Fruit fly (Drosophila melanogaster) whole organism, embryonic: Measurements from ENCODE around the gene CG17549.

Experiments
- CG10431 ChIP-seq: fragments of 200-800 bp; sonication (Bioruptor generic); optimal IDR thresholded peaks from 3 replicates; lab custom pipeline; 2018; ENCODE audit warnings: missing biosample characterization, mild to moderate bottlenecking, missing genetic modification characterization
- CG14014 ChIP-seq: fragments of 200-800 bp; sonication (Bioruptor generic); IDR thresholded peaks from 2 replicates; pipeline ENCODE4 v1.3.6; 2022; ENCODE audit warnings: missing biosample characterization, missing genetic modification characterization
- CG17328 ChIP-seq: fragments of 200-800 bp; sonication (Bioruptor generic); IDR thresholded peaks from 2 replicates; pipeline ENCODE4 v1.3.6; 2022; ENCODE audit warnings: missing biosample characterization, missing genetic modification characterization
- CG17385 ChIP-seq: fragments of 200-800 bp; sonication (Bioruptor generic); optimal IDR thresholded peaks from 3 replicates; lab custom pipeline; 2018; ENCODE audit warnings: missing biosample characterization, mild to moderate bottlenecking, missing genetic modification characterization
- CG18476 ChIP-seq: fragments of 200-800 bp; sonication (Bioruptor generic); optimal IDR thresholded peaks from 2 replicates; lab custom pipeline; 2016; ENCODE audit warnings: missing biosample characterization, mild to moderate bottlenecking, missing genetic modification characterization
- CG31365 ChIP-seq: fragments of 200-800 bp; sonication (Bioruptor generic); optimal IDR thresholded peaks from 2 replicates; lab custom pipeline; 2018; ENCODE audit warnings: missing biosample characterization, mild to moderate bottlenecking, missing genetic modification characterization
- CG31441 ChIP-seq: fragments of 200-800 bp; sonication (Bioruptor generic); IDR thresholded peaks from 2 replicates; pipeline ENCODE4 v1.3.6; 2022; ENCODE audit warnings: missing biosample characterization, missing genetic modification characterization
- CG32767 ChIP-seq: fragments of 200-800 bp; sonication (Bioruptor generic); IDR thresholded peaks from 2 replicates; pipeline ENCODE4 v1.3.6; 2022; ENCODE audit warnings: missing biosample characterization, missing genetic modification characterization
- CG34376 ChIP-seq: fragments of 200-800 bp; sonication (Bioruptor generic); optimal IDR thresholded peaks from 2 replicates; lab custom pipeline; 2018; ENCODE audit warnings: missing biosample characterization, mild to moderate bottlenecking, missing genetic modification characterization
- CG3726 ChIP-seq: fragments of 200-800 bp; sonication (Bioruptor generic); IDR thresholded peaks from 3 replicates; pipeline ENCODE4, ENCODE4 v1.3.6; 2022; ENCODE audit warnings: missing biosample characterization, missing genetic modification characterization
- CG4854 ChIP-seq: fragments of 200-800 bp; sonication (Bioruptor generic); optimal IDR thresholded peaks from 2 replicates; lab custom pipeline; 2016; ENCODE audit warnings: missing biosample characterization, missing genetic modification characterization, inconsistent platforms
- CG8478 ChIP-seq: fragments of >200 bp; optimal IDR thresholded peaks from 2 replicates; lab custom pipeline; 2018
- Chrac-16 ChIP-seq: fragments of 200-800 bp; sonication (Bioruptor generic); optimal IDR thresholded peaks from 3 replicates; lab custom pipeline; 2016; ENCODE audit warnings: missing biosample characterization, missing genetic modification characterization
- D19A ChIP-seq: fragments of 200-800 bp; optimal IDR thresholded peaks from 3 replicates; lab custom pipeline; 2019; ENCODE audit warnings: missing biosample characterization, mild to moderate bottlenecking, missing genetic modification characterization, moderate library complexity
- HLH4C ChIP-seq: fragments of 200-800 bp; sonication (Bioruptor generic); IDR thresholded peaks from 3 replicates; pipeline ENCODE4 v1.3.6; 2022; ENCODE audit warnings: missing biosample characterization, missing genetic modification characterization; ENCODE audit not compliant: partially characterized antibody
- Hr3 ChIP-seq: fragments of 200-800 bp; sonication (Bioruptor generic); optimal IDR thresholded peaks from 3 replicates; lab custom pipeline; 2016; ENCODE audit warnings: missing biosample characterization, missing genetic modification characterization
- Hsf ChIP-seq: fragments of 200-800 bp; sonication (Bioruptor generic); optimal IDR thresholded peaks from 3 replicates; lab custom pipeline; 2016; ENCODE audit warnings: missing biosample characterization, missing genetic modification characterization
- Kr ChIP-seq: fragments of 200-800 bp; sonication (Bioruptor generic); optimal IDR thresholded peaks from 2 replicates; lab custom pipeline; 2017; ENCODE audit warnings: missing biosample characterization, mild to moderate bottlenecking, missing genetic modification characterization
- MESR4 ChIP-seq: fragments of 200-800 bp; sonication (Bioruptor generic); optimal IDR thresholded peaks from 2 replicates; lab custom pipeline; 2018; ENCODE audit warnings: missing biosample characterization, mild to moderate bottlenecking, missing genetic modification characterization, moderate library complexity
- Meics ChIP-seq: fragments of 200-800 bp; sonication (Bioruptor generic); optimal IDR thresholded peaks from 2 replicates; lab custom pipeline; 2017; ENCODE audit warnings: missing biosample characterization, mild to moderate bottlenecking, missing genetic modification characterization
- NK7.1 ChIP-seq: fragments of 200-800 bp; sonication (Bioruptor generic); optimal IDR thresholded peaks from 3 replicates; lab custom pipeline; 2016; ENCODE audit warnings: missing biosample characterization, missing genetic modification characterization
- PHDP ChIP-seq: fragments of 200-800 bp; sonication (Bioruptor generic); optimal IDR thresholded peaks from 3 replicates; lab custom pipeline; 2018; ENCODE audit warnings: missing biosample characterization, mild to moderate bottlenecking, missing genetic modification characterization, moderate library complexity
- Sin3A ChIP-seq: fragments of >200 bp; optimal IDR thresholded peaks from 2 replicates; lab custom pipeline; 2018
- Stat92E ChIP-seq, 3 experiments: fragments of >200 bp in 2 of 3; fragments of 200-800 bp in 1 of 3; sonication (Bioruptor generic) in 1 of 3; optimal IDR thresholded peaks; 2 replicates each; lab custom pipeline; 2017 to 2019; ENCODE audit warnings: missing biosample characterization in 3 of 3, missing genetic modification characterization in 3 of 3, mild to moderate bottlenecking in 1 of 3, moderate library complexity in 1 of 3
- Xbp1 ChIP-seq: fragments of 200-800 bp; sonication (Bioruptor generic); optimal IDR thresholded peaks from 3 replicates; lab custom pipeline; 2016; ENCODE audit warnings: missing biosample characterization, mild to moderate bottlenecking, missing genetic modification characterization
- Xrp1 ChIP-seq: fragments of 200-800 bp; sonication (Bioruptor generic); IDR thresholded peaks from 2 replicates; pipeline ENCODE4 v1.3.6; 2022; ENCODE audit warnings: missing biosample characterization, missing genetic modification characterization
- az2 ChIP-seq: fragments of 200-800 bp; sonication (Bioruptor generic); optimal IDR thresholded peaks from 3 replicates; lab custom pipeline; 2016; ENCODE audit warnings: missing biosample characterization, missing genetic modification characterization
- bsh ChIP-seq, 2 experiments: fragments of 200-800 bp; sonication (Bioruptor generic); optimal IDR thresholded peaks; 2 replicates each; lab custom pipeline; 2017 to 2018; ENCODE audit warnings: mild to moderate bottlenecking in 2 of 2, missing biosample characterization in 2 of 2, missing genetic modification characterization in 2 of 2, moderate library complexity in 1 of 2
- cad ChIP-seq: fragments of >200 bp; optimal IDR thresholded peaks from 2 replicates; lab custom pipeline; 2017; ENCODE audit warnings: missing biosample characterization, missing genetic modification characterization
- chn ChIP-seq: fragments of 200-800 bp; sonication (Bioruptor generic); optimal IDR thresholded peaks from 2 replicates; lab custom pipeline; 2016; ENCODE audit warnings: missing biosample characterization, missing genetic modification characterization
- ci ChIP-seq: fragments of 200-800 bp; sonication (Bioruptor generic); IDR thresholded peaks from 3 replicates; pipeline ENCODE4 v1.3.6; 2022; ENCODE audit warnings: missing biosample characterization, missing genetic modification characterization
- danr ChIP-seq: fragments of 200-800 bp; sonication (Bioruptor generic); IDR thresholded peaks from 2 replicates; pipeline ENCODE4 v1.3.6; 2022; ENCODE audit warnings: missing biosample characterization, missing genetic modification characterization
- dmrt11E ChIP-seq: fragments of 200-800 bp; sonication (Bioruptor generic); optimal IDR thresholded peaks from 3 replicates; lab custom pipeline; 2018; ENCODE audit warnings: missing biosample characterization, mild to moderate bottlenecking, missing genetic modification characterization, moderate library complexity
- esg ChIP-seq: fragments of 200-800 bp; sonication (Bioruptor generic); conservative IDR thresholded peaks from 2 replicates; pipeline ENCODE4 v1.3.6; 2022; ENCODE audit warnings: missing biosample characterization, missing genetic modification characterization
- eve ChIP-seq, 2 experiments: fragments of >200 bp; optimal IDR thresholded peaks; 2 replicates each; lab custom pipeline; 2017; ENCODE audit warnings: missing biosample characterization in 2 of 2, missing genetic modification characterization in 2 of 2
- fd102C ChIP-seq: fragments of 200-800 bp; sonication (Bioruptor generic); optimal IDR thresholded peaks from 2 replicates; lab custom pipeline; 2018; ENCODE audit warnings: missing biosample characterization, mild to moderate bottlenecking, missing genetic modification characterization, moderate library complexity
- gsb-n ChIP-seq: fragments of 200-800 bp; sonication (Bioruptor generic); optimal IDR thresholded peaks from 3 replicates; lab custom pipeline; 2018; ENCODE audit warnings: missing biosample characterization, mild to moderate bottlenecking, missing genetic modification characterization
- knrl ChIP-seq: fragments of 200-800 bp; sonication (Bioruptor generic); IDR thresholded peaks from 3 replicates; pipeline ENCODE4 v1.3.6; 2022; ENCODE audit warnings: missing biosample characterization, missing genetic modification characterization; ENCODE audit not compliant: partially characterized antibody
- maf-S ChIP-seq: fragments of 200-800 bp; sonication (Bioruptor generic); optimal IDR thresholded peaks from 2 replicates; lab custom pipeline; 2016; ENCODE audit warnings: missing biosample characterization, missing genetic modification characterization
- onecut ChIP-seq: fragments of 200-800 bp; sonication (Bioruptor generic); IDR thresholded peaks from 2 replicates; pipeline ENCODE4 v1.3.6; 2022; ENCODE audit warnings: missing biosample characterization, missing genetic modification characterization
- pan ChIP-seq, 4 experiments: fragments of >200 bp in 3 of 4; fragments of 200-800 bp in 1 of 4; sonication (Bioruptor generic) in 1 of 4; optimal IDR thresholded peaks in 3 of 4; IDR thresholded peaks in 1 of 4; 2 replicates each; pipeline versions ENCODE4 v1.3.6 to Lab custom; 2017 to 2022; ENCODE audit warnings: missing biosample characterization in 2 of 4, missing genetic modification characterization in 2 of 4, mixed read lengths in 1 of 4
- pho ChIP-seq: fragments of 200-800 bp; sonication (Bioruptor generic); optimal IDR thresholded peaks from 2 replicates; lab custom pipeline; 2016; ENCODE audit warnings: missing biosample characterization, missing genetic modification characterization
- phol ChIP-seq: fragments of 200-800 bp; sonication (Bioruptor generic); optimal IDR thresholded peaks from 3 replicates; lab custom pipeline; 2018; ENCODE audit warnings: missing biosample characterization, mild to moderate bottlenecking, missing genetic modification characterization, moderate library complexity
- pita ChIP-seq: fragments of 200-800 bp; sonication (Bioruptor generic); optimal IDR thresholded peaks from 2 replicates; lab custom pipeline; 2017; ENCODE audit warnings: missing biosample characterization, mild to moderate bottlenecking, missing genetic modification characterization
- salm ChIP-seq: fragments of 200-800 bp; sonication (Bioruptor generic); optimal IDR thresholded peaks from 2 replicates; lab custom pipeline; 2018; ENCODE audit warnings: missing biosample characterization, mild to moderate bottlenecking, missing genetic modification characterization
- scrt ChIP-seq: fragments of 200-800 bp; sonication (Bioruptor generic); optimal IDR thresholded peaks from 2 replicates; lab custom pipeline; 2018; ENCODE audit warnings: missing biosample characterization, mild to moderate bottlenecking, missing genetic modification characterization, moderate library complexity
- so ChIP-seq: fragments of 200-800 bp; sonication (Bioruptor generic); IDR thresholded peaks from 3 replicates; pipeline ENCODE4 v1.3.6; 2022; ENCODE audit warnings: missing biosample characterization, missing genetic modification characterization
- ssp ChIP-seq: fragments of 200-800 bp; sonication (Bioruptor generic); IDR thresholded peaks from 2 replicates; pipeline ENCODE4 v1.3.6; 2022; ENCODE audit warnings: missing biosample characterization, missing genetic modification characterization
- tap ChIP-seq: fragments of 200-800 bp; optimal IDR thresholded peaks from 3 replicates; lab custom pipeline; 2019; ENCODE audit warnings: missing biosample characterization, mild to moderate bottlenecking, missing genetic modification characterization, moderate library complexity
- ttk ChIP-seq: fragments of 200-800 bp; sonication (Bioruptor generic); IDR thresholded peaks from 2 replicates; pipeline ENCODE4 v2.1.2; 2022; ENCODE audit warnings: missing biosample characterization, missing genetic modification characterization

CG17549 gene

dm6 chr2L:19376145-19376544, 13.7 kb downstream of the CG17549 start (continued):
- TF ChIP-seq CG8478 (lab: Kevin White, UChicago) (no peak), danr (GFP tag; lab: Robert Waterston, UW) (no peak), CG3726 (0 out of 3 replicates have a peak, but pooled peaks have one; percentile 23), CG34376 (no peak), ttk (0 out of 2 replicates have a peak, but pooled peaks have one; percentile 35), esg (GFP tag; lab: Robert Waterston, UW) (no peak)

dm6 chr2L:19373809-19374208, 16.1 kb downstream of the CG17549 start:
- no peak for TF ChIP-seq HLH4C (GFP tag; lab: Robert Waterston, UW)
- no peak for TF ChIP-seq onecut
- no peak for TF ChIP-seq cad (GFP tag; lab: Kevin White, UChicago)
- peak; percentile 35 for TF ChIP-seq D19A (tag; lab: Kevin White, UChicago)
- TF ChIP-seq tap (tag; lab: Kevin White, UChicago) = peak; percentile 10
- peak in 1 of 2 experiments; percentile 66 for TF ChIP-seq bsh (GFP tag; optimal IDR thresholded peaks at IDR 0.05; lab: Kevin White, UChicago)
- TF ChIP-seq so (GFP tag; lab: Robert Waterston, UW) = no peak
- TF ChIP-seq pho (GFP tag; lab: Kevin White, UChicago) = no peak
- TF ChIP-seq scrt (GFP tag; lab: Kevin White, UChicago) = no peak
- no peak for TF ChIP-seq CG31365 (tag; lab: Kevin White, UChicago)
- no peak for TF ChIP-seq Meics
- TF ChIP-seq chn = no peak
- peak in 1 of 2 experiments; percentile 27 for TF ChIP-seq eve (GFP tag; optimal IDR thresholded peaks at IDR 0.05; lab: Kevin White, UChicago)
- TF ChIP-seq Hr3 = no peak
- TF ChIP-seq NK7.1 = no peak
- 0 out of 2 replicates have a peak, but pooled peaks have one; percentile 6 for TF ChIP-seq ssp (GFP tag; lab: Robert Waterston, UW)
- no peak for TF ChIP-seq salm (tag; lab: Kevin White, UChicago)
- no peak for TF ChIP-seq ci (GFP tag; lab: Robert Waterston, UW)
- no peak for TF ChIP-seq MESR4 (GFP tag; lab: Kevin White, UChicago)
- no peak for TF ChIP-seq CG18476 (GFP tag; lab: Kevin White, UChicago)
- TF ChIP-seq CG17328 (GFP tag; lab: Robert Waterston, UW) = no peak
- no peak for TF ChIP-seq maf-S
- TF ChIP-seq pita (GFP tag; lab: Kevin White, UChicago) = no peak
- TF ChIP-seq Sin3A = no peak
- TF ChIP-seq Hsf (GFP tag; lab: Kevin White, UChicago) = no peak
- TF ChIP-seq pan (optimal IDR thresholded peaks at IDR 0.05; lab: Kevin White, UChicago) = no peak
- TF ChIP-seq pan (GFP tag; optimal IDR thresholded peaks at IDR 0.05 in 1 of 2, IDR thresholded peaks at IDR 0.05 in 1 of 2) = no peak
- TF ChIP-seq CG10431 (GFP tag; lab: Kevin White, UChicago) = no peak
- no peak for TF ChIP-seq CG4854 (GFP tag; lab: Kevin White, UChicago)
- no peak for TF ChIP-seq fd102C (GFP tag; lab: Kevin White, UChicago)
- TF ChIP-seq Chrac-16 (GFP tag; lab: Kevin White, UChicago) = no peak
- no peak for TF ChIP-seq ttk
- TF ChIP-seq CG31441 = peak; percentile 65
- TF ChIP-seq Xrp1 (GFP tag; lab: Robert Waterston, UW) = peak; percentile 42; the same call in 1 of the 2 replicates
- no peak for TF ChIP-seq Kr (GFP tag; lab: Kevin White, UChicago)
- peak; percentile 55 for TF ChIP-seq phol (tag; lab: Kevin White, UChicago)
- TF ChIP-seq az2 (GFP tag; lab: Kevin White, UChicago) = peak; percentile 0
- peak; percentile 12 for TF ChIP-seq Xbp1 (GFP tag; lab: Kevin White, UChicago)
- TF ChIP-seq gsb-n (tag; lab: Kevin White, UChicago) = peak; percentile 49
- peak; percentile 56 for TF ChIP-seq dmrt11E
- TF ChIP-seq knrl (GFP tag; lab: Robert Waterston, UW) = no peak
- TF ChIP-seq CG14014 (GFP tag; lab: Robert Waterston, UW) = no peak
- no peak for TF ChIP-seq CG32767
- peak; percentile 44 for TF ChIP-seq PHDP (tag; lab: Kevin White, UChicago)
- peak; percentile 8 for TF ChIP-seq CG17385 (GFP tag; lab: Kevin White, UChicago)
- TF ChIP-seq Stat92E (GFP tag; optimal IDR thresholded peaks at IDR 0.05; lab: Kevin White, UChicago) = peak in 1 of 3 experiments; percentile 32
